Worm (Caenorhabditis elegans) whole organism, mixed stage, embryonic: ENCODE results near the gene bath-33.

Experiments used
- M03D4.4 ChIP-seq: sonication (generic microtip); optimal IDR thresholded peaks from 2 replicates; lab custom pipeline; 2017; ENCODE audit warnings: mild to moderate bottlenecking, missing genetic modification characterization, missing compliant biosample characterization
- bed-3 ChIP-seq: fragments of 200-800 bp; sonication (Bioruptor generic); optimal IDR thresholded peaks from 3 replicates; lab custom pipeline; 2018; ENCODE audit warnings: mild to moderate bottlenecking, missing genetic modification characterization, moderate library complexity, missing compliant biosample characterization
- blmp-1 ChIP-seq: fragments of 150-350 bp; optimal IDR thresholded peaks from 2 replicates; lab custom pipeline; 2014; ENCODE audit warnings: missing biosample characterization, missing genetic modification characterization
- ceh-39 ChIP-seq: fragments of 150-350 bp; optimal IDR thresholded peaks from 2 replicates; lab custom pipeline; 2014; ENCODE audit warnings: missing biosample characterization, missing genetic modification characterization
- ceh-43 ChIP-seq: fragments of 200-800 bp; sonication (Bioruptor generic); optimal IDR thresholded peaks from 2 replicates; lab custom pipeline; 2018; ENCODE audit warnings: mild to moderate bottlenecking, missing genetic modification characterization, moderate library complexity, missing compliant biosample characterization
- ces-1 ChIP-seq: fragments of 150-350 bp; optimal IDR thresholded peaks from 2 replicates; lab custom pipeline; 2014; ENCODE audit warnings: missing biosample characterization, missing genetic modification reagents, missing genetic modification characterization
- cnd-1 ChIP-seq: fragments of 200-800 bp; sonication (Bioruptor generic); optimal IDR thresholded peaks from 2 replicates; lab custom pipeline; 2018; ENCODE audit warnings: mild to moderate bottlenecking, missing genetic modification characterization, missing compliant biosample characterization
- drap-1 ChIP-seq: fragments of 200-800 bp; sonication (Bioruptor generic); optimal IDR thresholded peaks from 3 replicates; lab custom pipeline; 2018; ENCODE audit warnings: mild to moderate bottlenecking, missing genetic modification characterization, missing compliant biosample characterization
- elt-1 ChIP-seq: sonication (generic microtip); optimal IDR thresholded peaks from 2 replicates; lab custom pipeline; 2017; ENCODE audit warnings: missing genetic modification characterization, mild to moderate bottlenecking, missing compliant biosample characterization, antibody characterized with exemption, moderate library complexity, borderline replicate concordance; ENCODE audit not compliant: insufficient read depth
- elt-3 ChIP-seq: fragments of 150-350 bp; optimal IDR thresholded peaks from 2 replicates; lab custom pipeline; 2014; ENCODE audit warnings: missing biosample characterization, missing genetic modification characterization
- flh-1 ChIP-seq: fragments of 200-800 bp; sonication (Bioruptor generic); optimal IDR thresholded peaks from 2 replicates; lab custom pipeline; 2018; ENCODE audit warnings: mild to moderate bottlenecking, missing genetic modification characterization, moderate library complexity, missing compliant biosample characterization
- ham-2 ChIP-seq: fragments of 200-800 bp; sonication (Bioruptor generic); optimal IDR thresholded peaks from 2 replicates; lab custom pipeline; 2018; ENCODE audit warnings: mild to moderate bottlenecking, missing genetic modification characterization, missing compliant biosample characterization
- hlh-1 ChIP-seq: fragments of 150-350 bp; optimal IDR thresholded peaks from 2 replicates; lab custom pipeline; 2014; ENCODE audit warnings: missing biosample characterization, missing genetic modification reagents, missing genetic modification characterization
- lin-13 ChIP-seq: fragments of 150-350 bp; optimal IDR thresholded peaks from 2 replicates; lab custom pipeline; 2014; ENCODE audit warnings: missing biosample characterization, missing genetic modification characterization
- mab-5 ChIP-seq: fragments of 150-350 bp; optimal IDR thresholded peaks from 2 replicates; lab custom pipeline; 2014; ENCODE audit warnings: missing biosample characterization, missing genetic modification characterization
- mep-1 ChIP-seq: fragments of 150-350 bp; optimal IDR thresholded peaks from 2 replicates; lab custom pipeline; 2017; ENCODE audit warnings: missing biosample characterization, missing genetic modification reagents, missing genetic modification characterization, inconsistent platforms
- mls-2 ChIP-seq: sonication (generic microtip); optimal IDR thresholded peaks from 2 replicates; lab custom pipeline; 2016; ENCODE audit warnings: mild to moderate bottlenecking, missing genetic modification characterization, moderate library complexity, missing compliant biosample characterization
- nhr-12 ChIP-seq: fragments of 150-350 bp; optimal IDR thresholded peaks from 2 replicates; lab custom pipeline; 2014; ENCODE audit warnings: missing biosample characterization, missing genetic modification characterization
- nhr-2 ChIP-seq: fragments of 150-350 bp; optimal IDR thresholded peaks from 2 replicates; lab custom pipeline; 2014; ENCODE audit warnings: missing biosample characterization, missing genetic modification characterization
- nhr-237 ChIP-seq: fragments of 150-350 bp; optimal IDR thresholded peaks from 2 replicates; lab custom pipeline; 2014; ENCODE audit warnings: missing biosample characterization, missing genetic modification characterization
- nhr-28 ChIP-seq: fragments of 150-350 bp; optimal IDR thresholded peaks from 2 replicates; lab custom pipeline; 2014; ENCODE audit warnings: missing biosample characterization, missing genetic modification characterization
- nhr-76 ChIP-seq: sonication (generic microtip); optimal IDR thresholded peaks from 2 replicates; lab custom pipeline; 2017; ENCODE audit warnings: missing biosample characterization, missing genetic modification characterization
- pha-4 ChIP-seq: fragments of 150-350 bp; optimal IDR thresholded peaks from 2 replicates; lab custom pipeline; 2018; ENCODE audit warnings: missing biosample characterization, missing genetic modification reagents, missing genetic modification characterization
- sem-2 ChIP-seq: fragments of 200-800 bp; sonication (Bioruptor generic); optimal IDR thresholded peaks from 2 replicates; lab custom pipeline; 2018; ENCODE audit warnings: mild to moderate bottlenecking, missing genetic modification characterization, missing compliant biosample characterization
- snpc-4 ChIP-seq: fragments of 150-350 bp; optimal IDR thresholded peaks from 2 replicates; lab custom pipeline; 2014; ENCODE audit warnings: missing biosample characterization, missing genetic modification characterization
- sptf-1 ChIP-seq: sonication (generic microtip); optimal IDR thresholded peaks from 2 replicates; lab custom pipeline; 2017; ENCODE audit warnings: mild to moderate bottlenecking, missing genetic modification characterization, moderate library complexity, missing compliant biosample characterization
- tbx-8 ChIP-seq: fragments of 200-800 bp; sonication (Bioruptor generic); optimal IDR thresholded peaks from 2 replicates; lab custom pipeline; 2018; ENCODE audit warnings: mild to moderate bottlenecking, missing genetic modification characterization, moderate library complexity, missing compliant biosample characterization
- unc-120 ChIP-seq: sonication (generic microtip); optimal IDR thresholded peaks from 2 replicates; lab custom pipeline; 2017; ENCODE audit warnings: missing genetic modification characterization, missing compliant biosample characterization; ENCODE audit not compliant: poor library complexity, severe bottlenecking
- unc-39 ChIP-seq: fragments of 150-350 bp; optimal IDR thresholded peaks from 2 replicates; lab custom pipeline; 2014; ENCODE audit warnings: missing biosample characterization, missing genetic modification characterization
- zip-8 ChIP-seq: fragments of 150-350 bp; optimal IDR thresholded peaks from 2 replicates; lab custom pipeline; 2014; ENCODE audit warnings: missing biosample characterization, missing genetic modification characterization
- ztf-11 ChIP-seq: fragments of 150-350 bp; optimal IDR thresholded peaks from 2 replicates; lab custom pipeline; 2014; ENCODE audit warnings: missing biosample characterization, missing genetic modification characterization

Gene bath-33

DNA sequence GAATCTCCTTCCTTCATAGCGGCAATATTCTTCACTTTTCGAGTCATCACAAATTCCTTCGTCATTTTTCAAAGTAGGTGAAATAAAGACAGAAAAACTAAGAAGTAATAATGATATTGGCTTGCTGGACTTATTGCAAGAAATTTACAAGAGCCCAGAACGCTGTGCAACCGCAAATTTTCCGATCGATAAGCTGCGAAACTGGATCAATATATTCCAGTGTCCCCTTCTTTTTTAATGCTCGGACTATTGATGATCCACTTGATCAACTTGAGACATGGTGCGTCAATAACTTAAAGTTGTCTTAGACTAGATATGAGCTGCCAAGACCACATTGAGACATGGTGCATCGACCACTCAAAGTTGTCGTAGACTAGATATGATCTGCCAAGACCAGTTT lies at the start of gene bath-33:
TSS of gene bath-33 (minus strand) at position 101 of the 400 bp plus-strand sequence.
- TF ChIP-seq zip-8 (tag; lab: Kevin White, UChicago) = no peak
- TF ChIP-seq tbx-8 (GFP tag; lab: Kevin White, UChicago) = no peak
- no peak for TF ChIP-seq snpc-4 (tag; lab: Kevin White, UChicago)
- no peak for TF ChIP-seq unc-39
- no peak for TF ChIP-seq ceh-39 (tag; lab: Kevin White, UChicago)
- no peak for TF ChIP-seq elt-3
- TF ChIP-seq elt-1 (tag; lab: Kevin White, UChicago) = no peak
- no peak for TF ChIP-seq mab-5 (tag; lab: Kevin White, UChicago)
- TF ChIP-seq M03D4.4 (tag; lab: Kevin White, UChicago) = no peak
- no peak for TF ChIP-seq nhr-28 (tag; lab: Kevin White, UChicago)
- TF ChIP-seq sptf-1 = no peak
- no peak for TF ChIP-seq sem-2 (GFP tag; lab: Kevin White, UChicago)
- TF ChIP-seq ces-1 = no peak
- TF ChIP-seq, all 35 proteins: peak for 0

DNA sequence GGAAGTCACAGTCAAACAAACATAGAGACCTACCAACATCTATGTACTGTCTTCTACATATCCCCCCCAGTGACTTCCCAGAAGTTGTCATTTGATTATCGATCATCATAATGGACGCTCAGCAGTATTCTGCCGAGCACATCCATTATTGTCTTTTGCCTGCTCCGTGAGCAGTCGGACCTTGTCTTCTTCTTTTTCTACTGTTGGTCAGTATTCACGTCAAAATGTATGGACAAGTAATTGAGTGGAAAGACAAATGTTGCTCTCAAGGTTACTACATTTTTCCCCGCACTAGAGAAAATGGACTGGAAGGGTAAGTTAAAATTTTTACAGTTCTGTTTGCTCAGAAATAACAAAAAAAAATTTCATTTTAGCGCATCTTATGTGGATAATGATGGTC lies 48.9 kb upstream of the bath-33 start, which contains the start of gene btb-12:
TSS of gene btb-12 (plus strand) at position 301 of the 400 bp plus-strand sequence.
- no peak for TF ChIP-seq snpc-4 (tag; lab: Kevin White, UChicago)
- TF ChIP-seq cnd-1 = no peak
- TF ChIP-seq ham-2 = no peak
- TF ChIP-seq ceh-43 = no peak
- peak; percentile 6 for TF ChIP-seq ceh-39 (tag; lab: Kevin White, UChicago)

DNA sequence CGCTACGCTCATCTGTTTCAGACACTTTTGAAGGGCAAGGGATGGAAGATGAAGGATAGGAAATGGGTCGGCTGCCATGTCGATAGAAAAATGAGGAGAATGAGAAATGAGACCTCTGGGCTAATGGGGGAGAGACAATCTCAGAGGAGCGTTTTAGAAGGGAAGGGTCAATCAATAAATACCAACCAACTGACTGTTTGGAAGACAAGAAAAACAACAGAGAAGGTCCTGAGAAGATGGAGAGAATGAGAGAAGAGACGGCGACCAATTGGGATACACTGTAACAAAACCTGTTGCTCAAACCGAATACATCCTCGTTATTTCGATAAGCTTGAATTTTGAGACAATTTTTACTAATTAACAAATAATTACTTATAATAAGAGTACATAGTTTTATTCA lies 47.4 kb upstream of the bath-33 start, which contains the start of gene fbxb-15:
TSS of gene fbxb-15 (minus strand) at position 101 of the 400 bp plus-strand sequence.
- TF ChIP-seq blmp-1 (tag; lab: Kevin White, UChicago) = no peak
- TF ChIP-seq nhr-28 (tag; lab: Kevin White, UChicago) = no peak
- no peak for TF ChIP-seq tbx-8 (GFP tag; lab: Kevin White, UChicago)
- TF ChIP-seq mab-5 (tag; lab: Kevin White, UChicago) = no peak
- no peak for TF ChIP-seq ztf-11 (tag; lab: Kevin White, UChicago)
- TF ChIP-seq lin-13 (tag; lab: Kevin White, UChicago) = no peak
- TF ChIP-seq ceh-43 = no peak
- no peak for TF ChIP-seq sptf-1
- no peak for TF ChIP-seq nhr-12 (tag; lab: Kevin White, UChicago)
- no peak for TF ChIP-seq flh-1
- TF ChIP-seq elt-1 (tag; lab: Kevin White, UChicago) = no peak
- TF ChIP-seq mls-2 (tag; lab: Kevin White, UChicago) = no peak
- TF ChIP-seq M03D4.4 (tag; lab: Kevin White, UChicago) = no peak
- TF ChIP-seq ceh-39 (tag; lab: Kevin White, UChicago) = no peak
- no peak for TF ChIP-seq snpc-4 (tag; lab: Kevin White, UChicago)
- no peak for TF ChIP-seq pha-4 (tag; lab: Kevin White, UChicago)
- TF ChIP-seq cnd-1 = no peak
- TF ChIP-seq, all 35 proteins: peak for 0

DNA sequence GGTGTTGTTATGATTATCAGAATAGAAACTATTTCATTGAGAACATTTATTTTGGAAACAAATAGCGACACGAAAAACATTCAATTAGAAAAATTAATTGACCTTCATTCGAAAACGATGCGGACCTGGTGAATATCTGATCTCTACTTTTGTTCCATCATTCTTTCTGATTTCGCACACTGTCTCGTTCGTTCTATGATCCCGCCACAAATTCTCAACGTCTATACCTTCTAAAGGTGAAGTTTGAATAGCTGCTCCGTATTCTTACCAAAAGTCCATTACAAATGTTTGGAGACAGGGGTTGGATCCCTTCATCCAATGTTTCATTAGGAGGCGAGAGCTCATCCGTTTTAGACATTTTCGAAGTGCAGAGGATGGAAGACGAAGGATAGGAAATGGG lies 45.8 kb upstream of the bath-33 start, which contains the start of gene fbxb-16:
TSS of gene fbxb-16 (minus strand) at position 101 of the 400 bp plus-strand sequence.
- TF ChIP-seq mep-1 (tag; lab: Kevin White, UChicago) (no peak), unc-39 (no peak), hlh-1 (tag; lab: Kevin White, UChicago) (no peak), lin-13 (tag; lab: Kevin White, UChicago) (no peak), elt-1 (tag; lab: Kevin White, UChicago) (no peak), unc-120 (tag; lab: Kevin White, UChicago) (no peak), M03D4.4 (tag; lab: Kevin White, UChicago) (no peak)

DNA sequence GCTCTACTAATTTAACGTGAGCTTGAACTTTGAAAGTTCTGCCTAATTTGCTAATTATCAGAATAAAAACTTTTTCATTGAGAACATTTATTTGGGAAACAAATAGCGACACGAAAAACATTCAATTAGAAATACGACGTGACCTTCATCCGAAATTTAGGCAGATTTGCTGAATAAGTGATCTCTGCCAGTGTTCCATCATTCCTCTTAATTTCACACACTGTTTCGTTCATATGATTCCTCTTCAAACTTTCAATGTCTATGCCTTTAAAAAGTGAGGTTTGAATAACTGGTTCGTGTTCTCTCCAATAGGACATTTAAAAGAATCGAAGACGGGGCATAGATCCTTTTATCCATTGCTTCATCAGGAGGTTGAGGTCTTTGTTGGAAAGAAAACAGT lies 44.5 kb upstream of the bath-33 start, which contains the start of gene fbxb-20:
TSS of gene fbxb-20 (minus strand) at position 101 of the 400 bp plus-strand sequence.
- no peak for TF ChIP-seq flh-1
- no peak for TF ChIP-seq nhr-237 (tag; lab: Kevin White, UChicago)
- no peak for TF ChIP-seq unc-39
- TF ChIP-seq bed-3 (GFP tag; lab: Kevin White, UChicago) = no peak
- no peak for TF ChIP-seq blmp-1 (tag; lab: Kevin White, UChicago)
- TF ChIP-seq ztf-11 (tag; lab: Kevin White, UChicago) = no peak
- no peak for TF ChIP-seq tbx-8 (GFP tag; lab: Kevin White, UChicago)
- TF ChIP-seq nhr-76 (tag; lab: Kevin White, UChicago) = no peak
- TF ChIP-seq drap-1 (GFP tag; lab: Kevin White, UChicago) = no peak
- no peak for TF ChIP-seq sem-2 (GFP tag; lab: Kevin White, UChicago)
- TF ChIP-seq nhr-2 (tag; lab: Kevin White, UChicago) = no peak
- no peak for TF ChIP-seq ceh-39 (tag; lab: Kevin White, UChicago)
- TF ChIP-seq unc-120 (tag; lab: Kevin White, UChicago) = no peak
- TF ChIP-seq pha-4 (tag; lab: Kevin White, UChicago) = no peak
- TF ChIP-seq nhr-12 (tag; lab: Kevin White, UChicago) = no peak
